Worm (Caenorhabditis elegans) whole organism, L3 larva: ENCODE measurements around the gene nhr-218.

ENCODE experiments used
- aly-2 ChIP-seq: fragments of 150-350 bp; optimal IDR thresholded peaks from 2 replicates; lab custom pipeline; 2014; ENCODE audit warnings: missing biosample characterization, missing genetic modification characterization
- nhr-77 ChIP-seq: fragments of 150-350 bp; optimal IDR thresholded peaks from 2 replicates; lab custom pipeline; 2014; ENCODE audit warnings: missing biosample characterization, missing genetic modification characterization

DNA sequence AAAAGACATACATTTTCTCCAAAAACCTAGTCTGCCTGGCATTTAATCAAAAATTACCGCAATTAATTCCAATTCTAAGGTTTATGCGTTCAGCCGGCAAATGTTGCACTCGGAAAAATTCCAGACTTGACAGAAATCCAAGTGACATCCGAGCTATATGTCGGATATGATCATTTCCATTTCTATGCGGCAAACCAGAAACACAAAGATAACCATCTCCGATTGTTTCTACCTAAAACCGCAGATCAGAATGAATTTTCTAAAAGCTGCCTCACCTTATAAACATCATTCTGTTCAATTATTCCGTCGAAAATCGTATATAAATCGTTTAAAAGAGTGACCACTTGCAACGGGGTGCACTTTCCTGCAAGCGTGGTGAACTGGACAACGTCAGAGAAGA is 9.1 kb upstream of the nhr-218 start:
- no peak for TF ChIP-seq nhr-77 (tag; lab: Kevin White, UChicago)
- TF ChIP-seq aly-2 (tag; lab: Kevin White, UChicago), result no peak
